Worm (Caenorhabditis elegans) whole organism, mixed stage, embryonic: ENCODE data around the gene fbxa-182.

Source experiments
- ces-1 ChIP-seq: fragments of 150-350 bp; optimal IDR thresholded peaks from 2 replicates; lab custom pipeline; 2014; ENCODE audit warnings: missing biosample characterization, missing genetic modification reagents, missing genetic modification characterization
- mab-5 ChIP-seq: fragments of 150-350 bp; optimal IDR thresholded peaks from 2 replicates; lab custom pipeline; 2014; ENCODE audit warnings: missing biosample characterization, missing genetic modification characterization
- nhr-28 ChIP-seq: fragments of 150-350 bp; optimal IDR thresholded peaks from 2 replicates; lab custom pipeline; 2014; ENCODE audit warnings: missing biosample characterization, missing genetic modification characterization
- pha-4 ChIP-seq: fragments of 150-350 bp; optimal IDR thresholded peaks from 2 replicates; lab custom pipeline; 2018; ENCODE audit warnings: missing biosample characterization, missing genetic modification reagents, missing genetic modification characterization
- ztf-11 ChIP-seq: fragments of 150-350 bp; optimal IDR thresholded peaks from 2 replicates; lab custom pipeline; 2014; ENCODE audit warnings: missing biosample characterization, missing genetic modification characterization

DNA sequence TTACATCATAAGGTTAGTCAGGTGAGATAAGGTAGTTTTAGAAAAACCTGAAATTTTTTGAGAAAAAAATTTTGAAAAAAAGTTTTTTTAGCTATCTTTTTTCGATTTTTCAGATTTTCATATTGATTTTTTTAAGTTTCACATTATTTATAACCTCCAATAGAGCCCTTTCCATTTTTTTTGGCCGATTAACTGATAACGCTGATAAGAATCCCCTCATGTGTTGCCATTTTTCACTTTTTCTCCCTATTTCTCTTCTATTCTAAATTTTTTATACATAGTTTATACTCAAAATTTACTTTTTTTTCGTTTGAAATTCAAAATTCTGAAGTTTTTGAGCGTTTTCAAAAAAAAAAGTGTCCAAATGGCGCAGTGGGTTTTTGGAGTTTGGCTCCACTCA, 25.6 kb upstream of the fbxa-182 start:
- TF ChIP-seq ces-1 (GFP tag; lab: Kevin White, UChicago) = no peak
- no peak for TF ChIP-seq nhr-28
- no peak for TF ChIP-seq pha-4 (tag; lab: Kevin White, UChicago)
- TF ChIP-seq ztf-11 (tag; lab: Kevin White, UChicago) = no peak
- no peak for TF ChIP-seq mab-5 (tag; lab: Kevin White, UChicago)
